Fruit fly (Drosophila melanogaster) whole organism, embryonic: ENCODE data around the gene pes.

Source experiments
- CG1024 ChIP-seq: fragments of 200-800 bp; sonication (Bioruptor generic); IDR thresholded peaks from 2 replicates; pipeline ENCODE4 v1.3.6; 2022; ENCODE audit warnings: missing biosample characterization, missing genetic modification characterization
- CG10654 ChIP-seq: fragments of 200-800 bp; sonication (Bioruptor generic); optimal IDR thresholded peaks from 2 replicates; lab custom pipeline; 2016; ENCODE audit warnings: missing biosample characterization, missing genetic modification characterization
- CG11456 ChIP-seq: fragments of 200-800 bp; sonication (Bioruptor generic); IDR thresholded peaks from 3 replicates; pipeline ENCODE4 v1.3.6; 2022; ENCODE audit warnings: missing biosample characterization, missing genetic modification characterization
- CG12299 ChIP-seq: fragments of 200-800 bp; sonication (Bioruptor generic); optimal IDR thresholded peaks from 2 replicates; lab custom pipeline; 2018; ENCODE audit warnings: missing biosample characterization, mild to moderate bottlenecking, missing genetic modification characterization
- CG1529 ChIP-seq: fragments of 200-800 bp; sonication (Bioruptor generic); optimal IDR thresholded peaks from 3 replicates; lab custom pipeline; 2018; ENCODE audit warnings: missing biosample characterization, missing genetic modification characterization
- CG1602 ChIP-seq: fragments of 200-800 bp; sonication (Bioruptor generic); optimal IDR thresholded peaks from 3 replicates; lab custom pipeline; 2016; ENCODE audit warnings: missing biosample characterization, missing genetic modification characterization
- CG17612 ChIP-seq: fragments of 200-800 bp; sonication (Bioruptor generic); IDR thresholded peaks from 2 replicates; pipeline ENCODE4 v1.3.6; 2022; ENCODE audit warnings: missing biosample characterization, missing genetic modification characterization
- CG17829 ChIP-seq: fragments of 200-800 bp; optimal IDR thresholded peaks from 2 replicates; lab custom pipeline; 2019; ENCODE audit warnings: missing biosample characterization, mild to moderate bottlenecking, missing genetic modification characterization, moderate library complexity
- CG18011 ChIP-seq: fragments of 200-800 bp; sonication (Bioruptor generic); optimal IDR thresholded peaks from 2 replicates; lab custom pipeline; 2017; ENCODE audit warnings: missing biosample characterization, missing genetic modification characterization, mild to moderate bottlenecking, moderate library complexity, missing genotype
- CG18599 ChIP-seq: fragments of 200-800 bp; sonication (Bioruptor generic); optimal IDR thresholded peaks from 3 replicates; lab custom pipeline; 2017; ENCODE audit warnings: missing biosample characterization, missing genetic modification characterization, mild to moderate bottlenecking, moderate library complexity, missing genetic modification reagents
- CG30020 ChIP-seq: fragments of 200-800 bp; optimal IDR thresholded peaks from 2 replicates; lab custom pipeline; 2019; ENCODE audit warnings: missing biosample characterization, mild to moderate bottlenecking, missing genetic modification characterization, moderate library complexity
- CG33213 ChIP-seq: fragments of 200-800 bp; sonication (Bioruptor generic); optimal IDR thresholded peaks from 3 replicates; lab custom pipeline; 2016; ENCODE audit warnings: missing biosample characterization, missing genetic modification characterization
- CG3847 ChIP-seq: fragments of 200-800 bp; sonication (Bioruptor generic); IDR thresholded peaks from 2 replicates; pipeline ENCODE4 v1.3.6; 2022; ENCODE audit warnings: missing biosample characterization, missing genetic modification characterization
- CG43689 ChIP-seq: fragments of 200-800 bp; sonication (Bioruptor generic); IDR thresholded peaks from 2 replicates; pipeline ENCODE4 v1.3.6; 2022; ENCODE audit warnings: missing biosample characterization, missing genetic modification characterization
- CG6175 ChIP-seq: fragments of 200-800 bp; sonication (Bioruptor generic); IDR thresholded peaks from 3 replicates; pipeline ENCODE4 v1.3.6; 2022; ENCODE audit warnings: missing biosample characterization, missing genetic modification characterization
- CG7963 ChIP-seq: fragments of 200-800 bp; sonication (Bioruptor generic); IDR thresholded peaks from 3 replicates; pipeline ENCODE4 v1.3.6; 2022; ENCODE audit warnings: missing biosample characterization, missing genetic modification characterization; ENCODE audit not compliant: partially characterized antibody
- CrebB ChIP-seq: fragments of 200-800 bp; sonication (Bioruptor generic); optimal IDR thresholded peaks from 3 replicates; lab custom pipeline; 2018; ENCODE audit warnings: missing biosample characterization, mild to moderate bottlenecking, missing genetic modification characterization
- D ChIP-seq, 2 experiments: fragments of 200-800 bp in 1 of 2; fragments of >200 bp in 1 of 2; sonication (Bioruptor generic) in 1 of 2; optimal IDR thresholded peaks; 2 replicates in 1 of 2; 3 replicates in 1 of 2; lab custom pipeline; 2017; ENCODE audit warnings: mild to moderate bottlenecking in 1 of 2, missing biosample characterization in 1 of 2, missing genetic modification characterization in 1 of 2, missing genetic modification reagents in 1 of 2
- Dfd ChIP-seq, 2 experiments: fragments of >200 bp; optimal IDR thresholded peaks; 2 replicates each; lab custom pipeline; 2017; ENCODE audit warnings: missing biosample characterization in 2 of 2, missing genetic modification characterization in 2 of 2
- Dll ChIP-seq: fragments of 200-800 bp; sonication (Bioruptor generic); IDR thresholded peaks from 4 replicates; pipeline ENCODE4 v1.3.6; 2022; ENCODE audit warnings: missing biosample characterization, missing genetic modification characterization; ENCODE audit not compliant: partially characterized antibody
- Doc3 ChIP-seq: fragments of 200-800 bp; sonication (Bioruptor generic); IDR thresholded peaks from 3 replicates; pipeline ENCODE4 v1.3.6; 2022; ENCODE audit warnings: missing biosample characterization, missing genetic modification characterization; ENCODE audit not compliant: partially characterized antibody
- Dp ChIP-seq: fragments of 200-800 bp; sonication (Bioruptor generic); optimal IDR thresholded peaks from 2 replicates; lab custom pipeline; 2018; ENCODE audit warnings: missing biosample characterization, mild to moderate bottlenecking, missing genetic modification characterization, moderate library complexity
- E2f1 ChIP-seq: fragments of 200-800 bp; sonication (Bioruptor generic); IDR thresholded peaks from 2 replicates; pipeline ENCODE4 v1.3.6; 2022; ENCODE audit warnings: missing biosample characterization, missing genetic modification characterization
- ERR ChIP-seq: fragments of 200-800 bp; sonication (Bioruptor generic); optimal IDR thresholded peaks from 2 replicates; lab custom pipeline; 2016; ENCODE audit warnings: missing biosample characterization, missing genetic modification characterization
- GATAe ChIP-seq: fragments of 200-800 bp; sonication (Bioruptor generic); conservative IDR thresholded peaks from 2 replicates; pipeline ENCODE4 v1.3.6; 2022; ENCODE audit warnings: missing biosample characterization, missing genetic modification characterization
- Gsc ChIP-seq: fragments of 200-800 bp; sonication (Bioruptor generic); IDR thresholded peaks from 2 replicates; pipeline ENCODE4 v1.3.6; 2022; ENCODE audit warnings: missing biosample characterization, missing genetic modification characterization
- H2.0 ChIP-seq: fragments of 200-800 bp; sonication (Bioruptor generic); IDR thresholded peaks from 2 replicates; pipeline ENCODE4 v1.3.6; 2022; ENCODE audit warnings: missing biosample characterization, missing genetic modification characterization
- Hey ChIP-seq: fragments of 200-800 bp; sonication (Bioruptor generic); optimal IDR thresholded peaks from 3 replicates; lab custom pipeline; 2018; ENCODE audit warnings: missing biosample characterization, mild to moderate bottlenecking, missing genetic modification characterization
- Hmr ChIP-seq: fragments of 200-800 bp; sonication (Bioruptor generic); optimal IDR thresholded peaks from 3 replicates; lab custom pipeline; 2017; ENCODE audit warnings: mild to moderate bottlenecking, missing biosample characterization, missing genetic modification reagents, missing genetic modification characterization
- Lhr ChIP-seq: fragments of 200-800 bp; sonication (Bioruptor generic); optimal IDR thresholded peaks from 3 replicates; lab custom pipeline; 2017; ENCODE audit warnings: mild to moderate bottlenecking, missing biosample characterization, missing genetic modification reagents, missing genetic modification characterization
- Pdp1 ChIP-seq, 2 experiments: fragments of 200-800 bp; sonication (Bioruptor generic); optimal IDR thresholded peaks; 3 replicates each; lab custom pipeline; 2016; ENCODE audit warnings: missing biosample characterization in 2 of 2, missing genetic modification characterization in 2 of 2, mild to moderate bottlenecking in 1 of 2, moderate library complexity in 1 of 2
- Sox102F ChIP-seq: fragments of 200-800 bp; sonication (Bioruptor generic); optimal IDR thresholded peaks from 2 replicates; lab custom pipeline; 2018; ENCODE audit warnings: missing biosample characterization, mild to moderate bottlenecking, missing genetic modification characterization, moderate library complexity
- Stat92E ChIP-seq, 3 experiments: fragments of >200 bp in 2 of 3; fragments of 200-800 bp in 1 of 3; sonication (Bioruptor generic) in 1 of 3; optimal IDR thresholded peaks; 2 replicates each; lab custom pipeline; 2017 to 2019; ENCODE audit warnings: missing biosample characterization in 3 of 3, missing genetic modification characterization in 3 of 3, mild to moderate bottlenecking in 1 of 3, moderate library complexity in 1 of 3
- Vsx1 ChIP-seq: fragments of 200-800 bp; sonication (Bioruptor generic); optimal IDR thresholded peaks from 2 replicates; lab custom pipeline; 2017; ENCODE audit warnings: missing biosample characterization, mild to moderate bottlenecking, missing genetic modification characterization, missing genetic modification reagents
- ac ChIP-seq: fragments of 200-800 bp; sonication (Bioruptor generic); optimal IDR thresholded peaks from 3 replicates; lab custom pipeline; 2017; ENCODE audit warnings: missing biosample characterization, mild to moderate bottlenecking, missing genetic modification characterization
- az2 ChIP-seq: fragments of 200-800 bp; sonication (Bioruptor generic); optimal IDR thresholded peaks from 3 replicates; lab custom pipeline; 2016; ENCODE audit warnings: missing biosample characterization, missing genetic modification characterization
- crp ChIP-seq, 2 experiments: fragments of 200-800 bp; sonication (Bioruptor generic); optimal IDR thresholded peaks; 2 replicates in 1 of 2; 3 replicates in 1 of 2; lab custom pipeline; 2017; ENCODE audit warnings: missing biosample characterization in 2 of 2, missing genetic modification characterization in 2 of 2, mild to moderate bottlenecking in 1 of 2, moderate library complexity in 1 of 2
- fd3F ChIP-seq: fragments of 200-800 bp; sonication (Bioruptor generic); optimal IDR thresholded peaks from 2 replicates; lab custom pipeline; 2018; ENCODE audit warnings: missing biosample characterization, mild to moderate bottlenecking, missing genetic modification characterization, moderate library complexity
- gsb ChIP-seq: fragments of 200-800 bp; sonication (Bioruptor generic); IDR thresholded peaks from 2 replicates; pipeline ENCODE4 v1.3.6; 2022; ENCODE audit warnings: missing biosample characterization, missing genetic modification characterization
- lmd ChIP-seq: fragments of 200-800 bp; sonication (Bioruptor generic); IDR thresholded peaks from 2 replicates; pipeline ENCODE4 v1.3.6; 2022; ENCODE audit warnings: missing biosample characterization, missing genetic modification characterization
- luna ChIP-seq: fragments of 200-800 bp; sonication (Bioruptor generic); optimal IDR thresholded peaks from 2 replicates; lab custom pipeline; 2016; ENCODE audit warnings: missing biosample characterization, missing genetic modification characterization
- mirr ChIP-seq: fragments of 200-800 bp; sonication (Bioruptor generic); optimal IDR thresholded peaks from 3 replicates; lab custom pipeline; 2018; ENCODE audit warnings: missing biosample characterization, mild to moderate bottlenecking, missing genetic modification characterization
- sqz ChIP-seq: fragments of 200-800 bp; sonication (Bioruptor generic); optimal IDR thresholded peaks from 3 replicates; lab custom pipeline; 2018; ENCODE audit warnings: missing biosample characterization, mild to moderate bottlenecking, missing genetic modification characterization
- toy ChIP-seq: fragments of 200-800 bp; sonication (Bioruptor generic); IDR thresholded peaks from 2 replicates; pipeline ENCODE4 v1.3.6; 2022; ENCODE audit warnings: missing biosample characterization, missing genetic modification characterization
- vnd ChIP-seq: fragments of 200-800 bp; sonication (Bioruptor generic); IDR thresholded peaks from 3 replicates; pipeline ENCODE4 v1.3.6; 2022; ENCODE audit warnings: missing biosample characterization, missing genetic modification characterization; ENCODE audit not compliant: partially characterized antibody
- wek ChIP-seq: fragments of 200-800 bp; sonication (Bioruptor generic); optimal IDR thresholded peaks from 3 replicates; lab custom pipeline; 2018; ENCODE audit warnings: missing biosample characterization, mild to moderate bottlenecking, missing genetic modification characterization, moderate library complexity
- yki ChIP-seq: fragments of >200 bp; optimal IDR thresholded peaks from 3 replicates; lab custom pipeline; 2018
- zfh1 ChIP-seq: fragments of 200-800 bp; sonication (Bioruptor generic); IDR thresholded peaks from 3 replicates; pipeline ENCODE4 v1.3.6; 2022; ENCODE audit warnings: missing biosample characterization, missing genetic modification characterization

Gene pes

dm6 chr2L:7964611-7965010 lies 29.4 kb downstream of the pes start (continued):
- TF ChIP-seq CG7963: no peak
- no peak for TF ChIP-seq Dll (GFP tag; lab: Robert Waterston, UW)
- TF ChIP-seq yki: no peak
- no peak for TF ChIP-seq ac (GFP tag; lab: Kevin White, UChicago)
- no peak for TF ChIP-seq CG30020 (tag; lab: Kevin White, UChicago)
- peak; percentile 70 for TF ChIP-seq CG3847 (GFP tag; lab: Robert Waterston, UW)
- TF ChIP-seq CG11456 (GFP tag; lab: Robert Waterston, UW): 0 out of 3 replicates have a peak, but pooled peaks have one; percentile 55
- no peak for TF ChIP-seq ERR
- peak; percentile 81 to 85 for TF ChIP-seq Pdp1 (GFP tag; optimal IDR thresholded peaks at IDR 0.05; lab: Kevin White, UChicago)
- TF ChIP-seq zfh1 (GFP tag; lab: Robert Waterston, UW): peak; percentile 87
- no peak for TF ChIP-seq Doc3 (GFP tag; lab: Robert Waterston, UW)
- no peak for TF ChIP-seq D (optimal IDR thresholded peaks at IDR 0.05; lab: Kevin White, UChicago)
- peak; percentile 53 for TF ChIP-seq D (GFP tag; optimal IDR thresholded peaks at IDR 0.05; lab: Kevin White, UChicago)
- TF ChIP-seq Lhr (GFP tag; lab: Kevin White, UChicago): peak; percentile 41
- peak; percentile 56 for TF ChIP-seq CG10654 (GFP tag; lab: Kevin White, UChicago)
- TF ChIP-seq CG18599 (GFP tag; lab: Kevin White, UChicago): peak; percentile 58
- peak; percentile 56 for TF ChIP-seq CG17829 (tag; lab: Kevin White, UChicago)
- TF ChIP-seq toy: no peak
- no peak for TF ChIP-seq CG12299 (tag; lab: Kevin White, UChicago)
- peak; percentile 60 for TF ChIP-seq CG1602 (GFP tag; lab: Kevin White, UChicago)
- peak; percentile 48 for TF ChIP-seq CG17612 (GFP tag; lab: Robert Waterston, UW)
- TF ChIP-seq mirr: no peak
- TF ChIP-seq Dfd (GFP tag; optimal IDR thresholded peaks at IDR 0.05; lab: Kevin White, UChicago): no peak
- peak; percentile 20 for TF ChIP-seq Vsx1
- no peak for TF ChIP-seq Dp (GFP tag; lab: Kevin White, UChicago)
- TF ChIP-seq fd3F: peak; percentile 49
- peak in 1 of 2 experiments; percentile 22 for TF ChIP-seq crp (GFP tag; optimal IDR thresholded peaks at IDR 0.05; lab: Kevin White, UChicago)
- peak; percentile 77 for TF ChIP-seq az2 (GFP tag; lab: Kevin White, UChicago)
- TF ChIP-seq Gsc (GFP tag; lab: Robert Waterston, UW): no peak
- TF ChIP-seq Stat92E (GFP tag; optimal IDR thresholded peaks at IDR 0.05; lab: Kevin White, UChicago): no peak
- TF ChIP-seq E2f1 (GFP tag; lab: Robert Waterston, UW): peak; percentile 72
- no peak for TF ChIP-seq GATAe (GFP tag; lab: Robert Waterston, UW)
- TF ChIP-seq Hmr: peak; percentile 56
- TF ChIP-seq CG1529: peak; percentile 40
- TF ChIP-seq CG6175 (GFP tag; lab: Robert Waterston, UW): no peak
- TF ChIP-seq Hey (tag; lab: Kevin White, UChicago): no peak
- peak; percentile 78 for TF ChIP-seq lmd (GFP tag; lab: Robert Waterston, UW)
- TF ChIP-seq luna: peak; percentile 43
- no peak for TF ChIP-seq sqz (GFP tag; lab: Kevin White, UChicago)
- TF ChIP-seq CrebB (tag; lab: Kevin White, UChicago): no peak
- peak; percentile 67 for TF ChIP-seq gsb
- TF ChIP-seq vnd (GFP tag; lab: Robert Waterston, UW): no peak
- peak; percentile 65 for TF ChIP-seq CG43689 (GFP tag; lab: Robert Waterston, UW)
- peak; percentile 27 for TF ChIP-seq CG33213 (GFP tag; lab: Kevin White, UChicago)
- peak; percentile 70; the same call in 1 of the 2 replicates for TF ChIP-seq CG1024 (GFP tag; lab: Robert Waterston, UW)
- no peak for TF ChIP-seq CG18011 (GFP tag; lab: Kevin White, UChicago)
- peak; percentile 87 for TF ChIP-seq Sox102F (GFP tag; lab: Kevin White, UChicago)
- TF ChIP-seq H2.0 (GFP tag; lab: Robert Waterston, UW): peak; percentile 81
- TF ChIP-seq wek: peak; percentile 10
